Worm (Caenorhabditis elegans) whole organism, L2 larva: ENCODE results near the gene F32D8.15.

Experiments used
- F13H6.1 ChIP-seq: sonication (generic microtip); optimal IDR thresholded peaks from 2 replicates; lab custom pipeline; 2016; ENCODE audit warnings: missing genetic modification characterization, missing compliant biosample characterization
- ZK546.5 ChIP-seq: sonication (generic microtip); optimal IDR thresholded peaks from 2 replicates; lab custom pipeline; 2017; ENCODE audit warnings: missing biosample characterization, missing genetic modification characterization
- ama-1 ChIP-seq: fragments of 150-350 bp; optimal IDR thresholded peaks from 2 replicates; lab custom pipeline; 2018; ENCODE audit warnings: inconsistent platforms
- ceh-82 ChIP-seq: fragments of 150-350 bp; optimal IDR thresholded peaks from 2 replicates; lab custom pipeline; 2014; ENCODE audit warnings: missing biosample characterization, missing genetic modification characterization
- dmd-4 ChIP-seq: sonication (generic microtip); optimal IDR thresholded peaks from 2 replicates; lab custom pipeline; 2017; ENCODE audit warnings: missing biosample characterization, missing genetic modification characterization
- egl-27 ChIP-seq: sonication (generic microtip); optimal IDR thresholded peaks from 3 replicates; lab custom pipeline; 2017; ENCODE audit warnings: missing biosample characterization, missing genetic modification reagents, missing genetic modification characterization
- lsy-2 ChIP-seq, 2 experiments: fragments of 150-350 bp in 1 of 2; sonication (generic microtip) in 1 of 2; optimal IDR thresholded peaks; 2 replicates each; lab custom pipeline; 2014 to 2017; ENCODE audit warnings: missing biosample characterization in 2 of 2, missing genetic modification characterization in 2 of 2
- mbf-1 ChIP-seq: sonication (generic microtip); optimal IDR thresholded peaks from 2 replicates; lab custom pipeline; 2017; ENCODE audit warnings: missing biosample characterization, missing genetic modification characterization
- nhr-11 ChIP-seq: fragments of 150-350 bp; optimal IDR thresholded peaks from 2 replicates; lab custom pipeline; 2014; ENCODE audit warnings: missing biosample characterization, missing genetic modification characterization
- nhr-77 ChIP-seq: fragments of 150-350 bp; optimal IDR thresholded peaks from 2 replicates; lab custom pipeline; 2014; ENCODE audit warnings: missing biosample characterization, missing genetic modification characterization
- unc-62 ChIP-seq: fragments of 150-350 bp; optimal IDR thresholded peaks from 2 replicates; lab custom pipeline; 2014; ENCODE audit warnings: missing biosample characterization, missing genetic modification reagents, missing genetic modification characterization
- zag-1 ChIP-seq: fragments of 150-350 bp; optimal IDR thresholded peaks from 2 replicates; lab custom pipeline; 2014; ENCODE audit warnings: missing biosample characterization, missing genetic modification characterization

ce11 chrV:10859048-10859637 is 44.7 kb upstream of the F32D8.15 start:
- no peak for TF ChIP-seq mbf-1 (tag; lab: Kevin White, UChicago)
- TF ChIP-seq unc-62 (GFP tag; lab: Kevin White, UChicago) = no peak
- TF ChIP-seq ceh-82 (tag; lab: Kevin White, UChicago) = no peak
- no peak for TF ChIP-seq nhr-11 (tag; lab: Kevin White, UChicago)
- no peak for TF ChIP-seq ama-1 (lab: Kevin White, UChicago)
- TF ChIP-seq egl-27 (tag; lab: Kevin White, UChicago) = no peak
- TF ChIP-seq zag-1 = no peak
- no peak for TF ChIP-seq ZK546.5
- no peak for TF ChIP-seq dmd-4 (tag; lab: Kevin White, UChicago)
- peak; percentile 18 for TF ChIP-seq F13H6.1 (tag; lab: Kevin White, UChicago)
- no peak for TF ChIP-seq nhr-77 (tag; lab: Kevin White, UChicago)
- TF ChIP-seq lsy-2 (tag; optimal IDR thresholded peaks at IDR 0.05; lab: Kevin White, UChicago) = no peak
